Fruit fly (Drosophila melanogaster) whole organism, wandering third instar larva: ENCODE data around the gene CG46468.

Source experiments
- Abd-B ChIP-seq: fragments of >200 bp; optimal IDR thresholded peaks from 2 replicates; lab custom pipeline; 2017; ENCODE audit warnings: missing biosample characterization, missing genetic modification characterization
- CG32264 ChIP-seq: fragments of 200-800 bp; sonication (Bioruptor generic); optimal IDR thresholded peaks from 2 replicates; lab custom pipeline; 2016; ENCODE audit warnings: missing biosample characterization, missing genetic modification characterization
- CG9705 ChIP-seq: fragments of 200-800 bp; sonication (Bioruptor generic); optimal IDR thresholded peaks from 2 replicates; lab custom pipeline; 2018; ENCODE audit warnings: missing biosample characterization, mild to moderate bottlenecking, missing genetic modification characterization
- CrebA ChIP-seq: fragments of 200-800 bp; sonication (Bioruptor generic); optimal IDR thresholded peaks from 2 replicates; lab custom pipeline; 2016; ENCODE audit warnings: missing biosample characterization, mild to moderate bottlenecking, missing genetic modification characterization, borderline replicate concordance
- Dfd ChIP-seq: fragments of >200 bp; optimal IDR thresholded peaks from 2 replicates; lab custom pipeline; 2017; ENCODE audit warnings: missing biosample characterization, missing genetic modification characterization
- Dif ChIP-seq: fragments of 200-275, 200-300 bp; sonication (Bioruptor generic); optimal IDR thresholded peaks from 2 replicates; lab custom pipeline; 2018; ENCODE audit warnings: missing biosample characterization, missing genetic modification characterization; ENCODE audit not compliant: partially characterized antibody
- GATAd ChIP-seq: sonication (Bioruptor generic); optimal IDR thresholded peaks from 2 replicates; lab custom pipeline; 2016; ENCODE audit warnings: missing biosample characterization, missing genetic modification characterization
- HLH106 ChIP-seq: fragments of 200-800 bp; optimal IDR thresholded peaks from 3 replicates; lab custom pipeline; 2019; ENCODE audit warnings: missing biosample characterization, mild to moderate bottlenecking, missing genetic modification characterization, moderate library complexity
- Hnf4 ChIP-seq: fragments of 200-800 bp; sonication (Bioruptor generic); optimal IDR thresholded peaks from 2 replicates; lab custom pipeline; 2016; ENCODE audit warnings: missing biosample characterization, mild to moderate bottlenecking, missing genetic modification characterization
- Hr83 ChIP-seq: fragments of 200-300 bp; sonication (Bioruptor generic); optimal IDR thresholded peaks from 2 replicates; lab custom pipeline; 2016; ENCODE audit warnings: missing biosample characterization, mild to moderate bottlenecking, missing genetic modification characterization, moderate library complexity; ENCODE audit not compliant: poor library complexity, severe bottlenecking
- Jra ChIP-seq: sonication (Bioruptor generic); optimal IDR thresholded peaks from 2 replicates; lab custom pipeline; 2016; ENCODE audit warnings: missing biosample characterization, missing genetic modification characterization
- Myc ChIP-seq: fragments of >200 bp; optimal IDR thresholded peaks from 2 replicates; lab custom pipeline; 2017
- OdsH ChIP-seq: fragments of 200-800 bp; sonication (Bioruptor generic); optimal IDR thresholded peaks from 2 replicates; lab custom pipeline; 2016; ENCODE audit warnings: missing biosample characterization, mild to moderate bottlenecking, missing genetic modification characterization
- Rel ChIP-seq, 2 experiments: fragments of 200-800 bp; sonication (Bioruptor generic) in 1 of 2; optimal IDR thresholded peaks; 2 replicates in 1 of 2; 3 replicates in 1 of 2; lab custom pipeline; 2016 to 2019; ENCODE audit warnings: mild to moderate bottlenecking in 2 of 2, missing biosample characterization in 2 of 2, missing genetic modification characterization in 2 of 2, moderate library complexity in 1 of 2
- Sp1 ChIP-seq: fragments of 200-800 bp; sonication (Bioruptor generic); optimal IDR thresholded peaks from 3 replicates; lab custom pipeline; 2019; ENCODE audit warnings: missing biosample characterization, mild to moderate bottlenecking, missing genetic modification characterization, moderate library complexity
- Vsx2 ChIP-seq: fragments of 200-300, 225-300 bp; sonication (Bioruptor generic); optimal IDR thresholded peaks from 2 replicates; lab custom pipeline; 2018; ENCODE audit warnings: missing biosample characterization, missing genetic modification characterization; ENCODE audit not compliant: partially characterized antibody
- br ChIP-seq: fragments of 200-800 bp; sonication (Bioruptor generic); optimal IDR thresholded peaks from 2 replicates; lab custom pipeline; 2016; ENCODE audit warnings: missing biosample characterization, missing genetic modification characterization
- brk ChIP-seq: fragments of 200-800 bp; sonication (Bioruptor generic); optimal IDR thresholded peaks from 2 replicates; lab custom pipeline; 2016; ENCODE audit warnings: missing biosample characterization, mild to moderate bottlenecking, missing genetic modification characterization
- dl ChIP-seq, 2 experiments: fragments of 175-275, 200-275 bp in 1 of 2; fragments of 200-275 bp in 1 of 2; sonication (Bioruptor generic); optimal IDR thresholded peaks; lab custom pipeline; 2018; ENCODE audit warnings: mild to moderate bottlenecking in 2 of 2, missing biosample characterization in 2 of 2, missing genetic modification characterization in 2 of 2, moderate library complexity in 2 of 2; ENCODE audit not compliant: partially characterized antibody in 2 of 2, insufficient read depth in 1 of 2
- dmrt93B ChIP-seq: fragments of 200-800 bp; sonication (Bioruptor generic); optimal IDR thresholded peaks from 2 replicates; lab custom pipeline; 2018; ENCODE audit warnings: missing biosample characterization, mild to moderate bottlenecking, missing genetic modification characterization
- dsf ChIP-seq: sonication (Bioruptor generic); optimal IDR thresholded peaks from 2 replicates; lab custom pipeline; 2016; ENCODE audit warnings: missing biosample characterization, missing genetic modification characterization, borderline replicate concordance
- ey ChIP-seq: fragments of 200-800 bp; sonication (Bioruptor generic); optimal IDR thresholded peaks from 2 replicates; lab custom pipeline; 2016; ENCODE audit warnings: missing biosample characterization, missing genetic modification characterization
- foxo ChIP-seq, 2 experiments: fragments of 200-800 bp; sonication (Bioruptor generic); optimal IDR thresholded peaks; 2 replicates in 1 of 2; 3 replicates in 1 of 2; lab custom pipeline; 2016 to 2017; ENCODE audit warnings: missing biosample characterization in 2 of 2, missing genetic modification characterization in 2 of 2
- fru ChIP-seq: fragments of 200-800 bp; sonication (Bioruptor generic); optimal IDR thresholded peaks from 3 replicates; lab custom pipeline; 2016; ENCODE audit warnings: missing biosample characterization, mild to moderate bottlenecking, missing genetic modification characterization
- h ChIP-seq: fragments of 200-800 bp; sonication (Bioruptor generic); optimal IDR thresholded peaks from 3 replicates; lab custom pipeline; 2016; ENCODE audit warnings: missing biosample characterization, mild to moderate bottlenecking, missing genetic modification characterization
- jim ChIP-seq: fragments of 175-275, 200-325 bp; sonication (Bioruptor generic); optimal IDR thresholded peaks from 2 replicates; lab custom pipeline; 2016; ENCODE audit warnings: missing biosample characterization, mild to moderate bottlenecking, missing genetic modification characterization
- lola ChIP-seq: fragments of >200 bp; optimal IDR thresholded peaks from 2 replicates; lab custom pipeline; 2017; ENCODE audit warnings: missing biosample characterization, missing genetic modification characterization
- pan ChIP-seq: fragments of >200 bp; optimal IDR thresholded peaks from 2 replicates; lab custom pipeline; 2017
- psq ChIP-seq: fragments of 200-800 bp; sonication (Bioruptor generic); optimal IDR thresholded peaks from 3 replicates; lab custom pipeline; 2017; ENCODE audit warnings: missing biosample characterization, mild to moderate bottlenecking, missing genetic modification characterization, moderate library complexity
- rgr ChIP-seq: fragments of 200-800 bp; sonication (Bioruptor generic); optimal IDR thresholded peaks from 3 replicates; lab custom pipeline; 2016; ENCODE audit warnings: missing biosample characterization, mild to moderate bottlenecking, missing genetic modification characterization
- sage ChIP-seq: fragments of 200-800 bp; sonication (Bioruptor generic); optimal IDR thresholded peaks from 2 replicates; lab custom pipeline; 2016; ENCODE audit warnings: missing biosample characterization, mild to moderate bottlenecking, missing genetic modification characterization
- sv ChIP-seq: fragments of 200-800 bp; sonication (Bioruptor generic); optimal IDR thresholded peaks from 3 replicates; lab custom pipeline; 2016; ENCODE audit warnings: missing biosample characterization, missing genetic modification characterization
- tai ChIP-seq: sonication (Bioruptor generic); optimal IDR thresholded peaks from 2 replicates; lab custom pipeline; 2016; ENCODE audit warnings: missing biosample characterization, missing genetic modification characterization
- usp ChIP-seq: fragments of >200 bp; optimal IDR thresholded peaks from 2 replicates; lab custom pipeline; 2017; ENCODE audit warnings: missing biosample characterization, missing genetic modification characterization
- woc ChIP-seq: sonication (Bioruptor generic); optimal IDR thresholded peaks from 2 replicates; lab custom pipeline; 2016; ENCODE audit warnings: missing biosample characterization, mild to moderate bottlenecking, missing genetic modification characterization

CG46468 gene

dm6 chr2L:9506535-9507036, 58.7 kb downstream of the CG46468 start:
- TF ChIP-seq Hnf4 (GFP tag; lab: Kevin White, UChicago): no peak
- no peak for TF ChIP-seq GATAd (GFP tag; lab: Kevin White, UChicago)
- TF ChIP-seq Vsx2 (GFP tag; lab: Kevin White, UChicago): peak; percentile 21
- TF ChIP-seq br (GFP tag; lab: Kevin White, UChicago): no peak
- TF ChIP-seq dl (GFP tag; optimal IDR thresholded peaks at IDR 0.05; lab: Kevin White, UChicago; ENCODE audit: insufficient read depth in 1 of 2, partially characterized antibody in 2 of 2): no peak
- no peak for TF ChIP-seq CG9705 (GFP tag; lab: Kevin White, UChicago)
- TF ChIP-seq h (GFP tag; lab: Kevin White, UChicago): no peak
- TF ChIP-seq HLH106 (tag; lab: Kevin White, UChicago): no peak
- TF ChIP-seq tai (GFP tag; lab: Kevin White, UChicago): no peak
- TF ChIP-seq Hr83 (GFP tag; lab: Kevin White, UChicago): no peak
- no peak for TF ChIP-seq ey (GFP tag; lab: Kevin White, UChicago)
- TF ChIP-seq Rel (GFP tag; optimal IDR thresholded peaks at IDR 0.05; lab: Kevin White, UChicago): no peak
- TF ChIP-seq Rel (tag; optimal IDR thresholded peaks at IDR 0.05; lab: Kevin White, UChicago): peak; percentile 6
- no peak for TF ChIP-seq sv
- TF ChIP-seq Dif (GFP tag; lab: Kevin White, UChicago): peak; percentile 37
- TF ChIP-seq woc (GFP tag; lab: Kevin White, UChicago): no peak
- no peak for TF ChIP-seq foxo (GFP tag; optimal IDR thresholded peaks at IDR 0.05; lab: Kevin White, UChicago)
- no peak for TF ChIP-seq CG32264 (GFP tag; lab: Kevin White, UChicago)
- no peak for TF ChIP-seq CrebA (GFP tag; lab: Kevin White, UChicago)
- TF ChIP-seq jim (GFP tag; lab: Kevin White, UChicago): no peak

DNA sequence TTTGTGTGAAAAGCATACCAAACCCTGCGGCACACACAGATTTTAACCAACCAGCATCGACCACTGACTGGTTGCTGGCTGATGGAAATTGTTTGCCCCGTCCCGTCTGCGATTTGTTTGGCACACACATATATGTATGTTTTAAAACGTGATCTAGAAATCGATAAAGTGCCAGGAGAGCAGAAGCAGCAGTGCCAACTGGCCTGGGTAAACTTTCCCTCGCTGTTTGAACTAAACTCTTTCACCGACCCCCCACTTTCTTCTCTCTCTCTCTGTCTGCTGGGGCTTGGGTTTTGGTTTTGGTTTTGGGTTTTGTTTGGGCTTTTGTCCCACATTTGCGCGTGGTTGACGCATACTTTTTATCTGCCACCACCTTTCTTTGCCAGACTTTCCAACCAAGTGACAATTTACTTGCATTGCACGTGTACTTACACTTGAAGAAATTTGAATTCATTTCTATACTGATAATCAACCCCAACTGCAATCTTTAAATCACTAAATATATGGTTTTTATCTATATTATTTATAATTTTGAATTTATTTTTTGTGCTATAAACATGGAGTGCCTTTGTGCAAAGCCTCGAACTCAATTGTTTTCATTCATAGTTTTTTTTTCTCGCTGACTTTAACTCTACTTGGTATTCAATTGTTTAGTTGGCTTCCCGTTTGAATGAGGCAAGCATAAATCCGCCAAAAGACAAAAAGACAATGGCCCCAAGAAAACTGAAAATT, 59.7 kb downstream of the CG46468 start:
- TF ChIP-seq fru (GFP tag; lab: Kevin White, UChicago): no peak
- TF ChIP-seq dsf (GFP tag; lab: Kevin White, UChicago): no peak
- no peak for TF ChIP-seq pan (lab: Kevin White, UChicago)
- no peak for TF ChIP-seq Hnf4 (GFP tag; lab: Kevin White, UChicago)
- TF ChIP-seq GATAd (GFP tag; lab: Kevin White, UChicago): no peak
- TF ChIP-seq CG32264 (GFP tag; lab: Kevin White, UChicago): no peak
- no peak for TF ChIP-seq ey (GFP tag; lab: Kevin White, UChicago)
- TF ChIP-seq brk: no peak
- TF ChIP-seq br (GFP tag; lab: Kevin White, UChicago): no peak
- TF ChIP-seq usp: no peak
- no peak for TF ChIP-seq psq (GFP tag; lab: Kevin White, UChicago)
- TF ChIP-seq OdsH (GFP tag; lab: Kevin White, UChicago): no peak
- TF ChIP-seq tai (GFP tag; lab: Kevin White, UChicago): no peak
- no peak for TF ChIP-seq h (GFP tag; lab: Kevin White, UChicago)
- no peak for TF ChIP-seq Hr83 (GFP tag; lab: Kevin White, UChicago)
- TF ChIP-seq dmrt93B: no peak
- no peak for TF ChIP-seq Abd-B (GFP tag; lab: Kevin White, UChicago)
- no peak for TF ChIP-seq Dfd (GFP tag; lab: Kevin White, UChicago)

dm6 chr2L:9502786-9503443, 62.3 kb downstream of the CG46468 start:
- TF ChIP-seq br (GFP tag; lab: Kevin White, UChicago) (peak; percentile 11), woc (GFP tag; lab: Kevin White, UChicago) (no peak), Dif (GFP tag; lab: Kevin White, UChicago) (no peak), CG9705 (GFP tag; lab: Kevin White, UChicago) (no peak), Myc (no peak), pan (lab: Kevin White, UChicago) (no peak), GATAd (GFP tag; lab: Kevin White, UChicago) (no peak), Hr83 (GFP tag; lab: Kevin White, UChicago) (no peak), lola (no peak), Hnf4 (GFP tag; lab: Kevin White, UChicago) (peak; percentile 0), Dfd (GFP tag; lab: Kevin White, UChicago) (no peak), sv (peak; percentile 67), ey (GFP tag; lab: Kevin White, UChicago) (peak; percentile 39), usp (no peak), OdsH (GFP tag; lab: Kevin White, UChicago) (peak; percentile 32), sage (GFP tag; lab: Kevin White, UChicago) (no peak), HLH106 (tag; lab: Kevin White, UChicago) (no peak), jim (GFP tag; lab: Kevin White, UChicago) (no peak), fru (GFP tag; lab: Kevin White, UChicago) (peak; percentile 5), dl (GFP tag; optimal IDR thresholded peaks at IDR 0.05; lab: Kevin White, UChicago; ENCODE audit: insufficient read depth in 1 of 2, partially characterized antibody in 2 of 2) (no peak), Vsx2 (GFP tag; lab: Kevin White, UChicago) (no peak), brk (peak; percentile 12), psq (GFP tag; lab: Kevin White, UChicago) (peak; percentile 26), CG32264 (GFP tag; lab: Kevin White, UChicago) (no peak), Sp1 (GFP tag; lab: Kevin White, UChicago) (no peak), rgr (peak; percentile 43), Jra (no peak), tai (GFP tag; lab: Kevin White, UChicago) (no peak), h (GFP tag; lab: Kevin White, UChicago) (peak; percentile 64), Rel (GFP tag; optimal IDR thresholded peaks at IDR 0.05; lab: Kevin White, UChicago) (no peak), Rel (tag; optimal IDR thresholded peaks at IDR 0.05; lab: Kevin White, UChicago) (peak; percentile 17), foxo (GFP tag; optimal IDR thresholded peaks at IDR 0.05; lab: Kevin White, UChicago) (peak in 1 of 2 experiments; percentile 58)
- TF ChIP-seq, all 38 proteins: peak for 12
